Worm (Caenorhabditis elegans): Measurements from ENCODE around the gene Y50E8A.2.

- no peak for TF ChIP-seq tab-1 (GFP tag; IDR thresholded peaks at IDR 0.05)
- no peak for TF ChIP-seq T22C8.4 (GFP tag; IDR thresholded peaks at IDR 0.05)
Measured at ce11 chrV:14716114-14716513, 12.5 kb downstream of the Y50E8A.2 start, which contains the start of gene fbxa-147.

Measured in whole organism, midembryonic.